Fruit fly (Drosophila melanogaster) whole organism, embryonic: Measurements from ENCODE around the gene BORCS5.

ENCODE experiments used
- Atf3 ChIP-seq: fragments of 200-800 bp; sonication (Bioruptor generic); optimal IDR thresholded peaks from 3 replicates; lab custom pipeline; 2016; ENCODE audit warnings: missing biosample characterization, missing genetic modification characterization
- Atf6 ChIP-seq: fragments of 200-800 bp; sonication (Bioruptor generic); IDR thresholded peaks from 2 replicates; pipeline ENCODE4 v1.3.6; 2022; ENCODE audit warnings: missing biosample characterization, missing genetic modification characterization
- BEAF-32 ChIP-seq: fragments of 200-800 bp; sonication (Bioruptor generic); optimal IDR thresholded peaks from 3 replicates; lab custom pipeline; 2017; ENCODE audit warnings: missing biosample characterization, missing genetic modification characterization, mild to moderate bottlenecking, moderate library complexity, missing genetic modification reagents
- CG10267 ChIP-seq: fragments of 200-800 bp; sonication (Bioruptor generic); optimal IDR thresholded peaks from 2 replicates; lab custom pipeline; 2018; ENCODE audit warnings: missing biosample characterization, mild to moderate bottlenecking, missing genetic modification characterization, moderate library complexity
- CG10565 ChIP-seq: fragments of 200-800 bp; sonication (Bioruptor generic); optimal IDR thresholded peaks from 3 replicates; lab custom pipeline; 2016; ENCODE audit warnings: missing biosample characterization, mild to moderate bottlenecking, missing genetic modification characterization
- CG10959 ChIP-seq: fragments of 200-800 bp; sonication (Bioruptor generic); IDR thresholded peaks from 2 replicates; pipeline ENCODE4 v1.3.6; 2022; ENCODE audit warnings: missing biosample characterization, missing genetic modification characterization
- CG13296 ChIP-seq: fragments of 200-800 bp; sonication (Bioruptor generic); optimal IDR thresholded peaks from 3 replicates; lab custom pipeline; 2018; ENCODE audit warnings: missing biosample characterization, mild to moderate bottlenecking, missing genetic modification characterization
- CG1529 ChIP-seq: fragments of 200-800 bp; sonication (Bioruptor generic); optimal IDR thresholded peaks from 3 replicates; lab custom pipeline; 2018; ENCODE audit warnings: missing biosample characterization, missing genetic modification characterization
- CG16863 ChIP-seq: fragments of 200-800 bp; sonication (Bioruptor generic); optimal IDR thresholded peaks from 3 replicates; lab custom pipeline; 2016; ENCODE audit warnings: missing biosample characterization, missing genetic modification characterization
- CG17568 ChIP-seq: fragments of 200-800 bp; sonication (Bioruptor generic); optimal IDR thresholded peaks from 2 replicates; lab custom pipeline; 2018; ENCODE audit warnings: missing biosample characterization, mild to moderate bottlenecking, missing genetic modification characterization, moderate library complexity
- CG18011 ChIP-seq: fragments of 200-800 bp; sonication (Bioruptor generic); optimal IDR thresholded peaks from 2 replicates; lab custom pipeline; 2017; ENCODE audit warnings: missing biosample characterization, missing genetic modification characterization, mild to moderate bottlenecking, moderate library complexity, missing genotype
- CG1832 ChIP-seq: fragments of 200-800 bp; sonication (Bioruptor generic); optimal IDR thresholded peaks from 2 replicates; lab custom pipeline; 2017; ENCODE audit warnings: missing biosample characterization, mild to moderate bottlenecking, missing genetic modification characterization, inconsistent platforms
- CG18476 ChIP-seq: fragments of 200-800 bp; sonication (Bioruptor generic); optimal IDR thresholded peaks from 2 replicates; lab custom pipeline; 2016; ENCODE audit warnings: missing biosample characterization, mild to moderate bottlenecking, missing genetic modification characterization
- CG2116 ChIP-seq: fragments of 200-800 bp; sonication (Bioruptor generic); optimal IDR thresholded peaks from 3 replicates; lab custom pipeline; 2018; ENCODE audit warnings: missing biosample characterization, mild to moderate bottlenecking, missing genetic modification characterization
- CG3838 ChIP-seq: fragments of 200-800 bp; sonication (Bioruptor generic); optimal IDR thresholded peaks from 3 replicates; lab custom pipeline; 2016; ENCODE audit warnings: missing biosample characterization, missing genetic modification characterization
- CG5245 ChIP-seq: fragments of 200-800 bp; sonication (Bioruptor generic); optimal IDR thresholded peaks from 3 replicates; lab custom pipeline; 2016; ENCODE audit warnings: missing biosample characterization, missing genetic modification characterization
- CG7357 ChIP-seq: fragments of 200-800 bp; sonication (Bioruptor generic); IDR thresholded peaks from 3 replicates; pipeline ENCODE4 v1.3.6; 2022; ENCODE audit warnings: missing biosample characterization, missing genetic modification characterization
- CG7987 ChIP-seq: fragments of 200-800 bp; sonication (Bioruptor generic); optimal IDR thresholded peaks from 2 replicates; lab custom pipeline; 2018; ENCODE audit warnings: missing biosample characterization, mild to moderate bottlenecking, missing genetic modification characterization, moderate library complexity
- CG8089 ChIP-seq: fragments of 200-800 bp; sonication (Bioruptor generic); optimal IDR thresholded peaks from 3 replicates; lab custom pipeline; 2016; ENCODE audit warnings: missing biosample characterization, missing genetic modification characterization
- CG9215 ChIP-seq: fragments of 200-800 bp; sonication (Bioruptor generic); IDR thresholded peaks from 2 replicates; pipeline ENCODE4 v1.3.6; 2022; ENCODE audit warnings: missing biosample characterization, missing genetic modification characterization
- Drgx ChIP-seq: fragments of 200-800 bp; sonication (Bioruptor generic); IDR thresholded peaks from 2 replicates; pipeline ENCODE4 v1.3.6; 2022; ENCODE audit warnings: missing biosample characterization, missing genetic modification characterization
- Gsc ChIP-seq: fragments of 200-800 bp; sonication (Bioruptor generic); IDR thresholded peaks from 2 replicates; pipeline ENCODE4 v1.3.6; 2022; ENCODE audit warnings: missing biosample characterization, missing genetic modification characterization
- HHEX ChIP-seq: fragments of 200-800 bp; sonication (Bioruptor generic); optimal IDR thresholded peaks from 3 replicates; lab custom pipeline; 2017; ENCODE audit warnings: missing biosample characterization, mild to moderate bottlenecking, missing genetic modification characterization, missing genetic modification reagents
- Hmr ChIP-seq: fragments of 200-800 bp; sonication (Bioruptor generic); optimal IDR thresholded peaks from 3 replicates; lab custom pipeline; 2017; ENCODE audit warnings: mild to moderate bottlenecking, missing biosample characterization, missing genetic modification reagents, missing genetic modification characterization
- Hmx ChIP-seq: fragments of 200-800 bp; sonication (Bioruptor generic); optimal IDR thresholded peaks from 2 replicates; lab custom pipeline; 2016; ENCODE audit warnings: missing biosample characterization, missing genetic modification characterization
- Hr78 ChIP-seq, 2 experiments: fragments of 200-800 bp in 1 of 2; fragments of >200 bp in 1 of 2; sonication (Bioruptor generic) in 1 of 2; optimal IDR thresholded peaks; 2 replicates each; lab custom pipeline; 2017 to 2019; ENCODE audit warnings: missing biosample characterization in 2 of 2, missing genetic modification characterization in 2 of 2, mild to moderate bottlenecking in 1 of 2, moderate library complexity in 1 of 2
- Lim3 ChIP-seq: fragments of 200-800 bp; sonication (Bioruptor generic); IDR thresholded peaks from 2 replicates; pipeline ENCODE4 v1.3.6; 2022; ENCODE audit warnings: missing biosample characterization, missing genetic modification characterization
- Max ChIP-seq: fragments of 200-800 bp; sonication (Bioruptor generic); optimal IDR thresholded peaks from 2 replicates; lab custom pipeline; 2016; ENCODE audit warnings: missing biosample characterization, mild to moderate bottlenecking, missing genetic modification characterization
- NC2α ChIP-seq: fragments of 200-800 bp; sonication (Bioruptor generic); optimal IDR thresholded peaks from 2 replicates; lab custom pipeline; 2016; ENCODE audit warnings: missing biosample characterization, missing genetic modification characterization
- NK7.1 ChIP-seq: fragments of 200-800 bp; sonication (Bioruptor generic); optimal IDR thresholded peaks from 3 replicates; lab custom pipeline; 2016; ENCODE audit warnings: missing biosample characterization, missing genetic modification characterization
- Pdp1 ChIP-seq, 2 experiments: fragments of 200-800 bp; sonication (Bioruptor generic); optimal IDR thresholded peaks; 3 replicates each; lab custom pipeline; 2016; ENCODE audit warnings: missing biosample characterization in 2 of 2, missing genetic modification characterization in 2 of 2, mild to moderate bottlenecking in 1 of 2, moderate library complexity in 1 of 2
- Ptx1 ChIP-seq: fragments of 200-800 bp; sonication (Bioruptor generic); IDR thresholded peaks from 2 replicates; pipeline ENCODE4 v1.3.6; 2022; ENCODE audit warnings: missing biosample characterization, missing genetic modification characterization
- Rfx ChIP-seq: fragments of 200-800 bp; sonication (Bioruptor generic); IDR thresholded peaks from 2 replicates; pipeline ENCODE4 v1.3.6; 2022; ENCODE audit warnings: missing biosample characterization, missing genetic modification characterization
- Scr ChIP-seq: fragments of 200-800 bp; sonication (Bioruptor generic); IDR thresholded peaks from 2 replicates; pipeline ENCODE4 v1.3.6; 2022; ENCODE audit warnings: missing biosample characterization, missing genetic modification characterization; ENCODE audit not compliant: partially characterized antibody
- TFAM ChIP-seq: fragments of 200-800 bp; sonication (Bioruptor generic); optimal IDR thresholded peaks from 2 replicates; lab custom pipeline; 2017; ENCODE audit warnings: missing biosample characterization, missing genetic modification characterization, inconsistent platforms
- chif ChIP-seq, 2 experiments: fragments of 200-800 bp; sonication (Bioruptor generic); optimal IDR thresholded peaks; 3 replicates each; lab custom pipeline; 2016; ENCODE audit warnings: missing biosample characterization in 2 of 2, missing genetic modification characterization in 2 of 2
- dati ChIP-seq: fragments of 200-800 bp; sonication (Bioruptor generic); IDR thresholded peaks from 2 replicates; pipeline ENCODE4 v1.3.6; 2022; ENCODE audit warnings: missing biosample characterization, missing genetic modification characterization
- dmrt11E ChIP-seq: fragments of 200-800 bp; sonication (Bioruptor generic); optimal IDR thresholded peaks from 3 replicates; lab custom pipeline; 2018; ENCODE audit warnings: missing biosample characterization, mild to moderate bottlenecking, missing genetic modification characterization, moderate library complexity
- inv ChIP-seq: fragments of 200-800 bp; sonication (Bioruptor generic); IDR thresholded peaks from 2 replicates; pipeline ENCODE4 v1.3.6; 2022; ENCODE audit warnings: missing biosample characterization, missing genetic modification characterization; ENCODE audit not compliant: partially characterized antibody
- kah ChIP-seq: fragments of 200-800 bp; sonication (Bioruptor generic); optimal IDR thresholded peaks from 2 replicates; lab custom pipeline; 2018; ENCODE audit warnings: missing biosample characterization, mild to moderate bottlenecking, missing genetic modification characterization
- kni ChIP-seq: fragments of 200-800 bp; sonication (Bioruptor generic); optimal IDR thresholded peaks from 3 replicates; lab custom pipeline; 2017; ENCODE audit warnings: mild to moderate bottlenecking, missing biosample characterization, missing genetic modification reagents, missing genetic modification characterization
- lab ChIP-seq: fragments of 200-800 bp; sonication (Bioruptor generic); optimal IDR thresholded peaks from 3 replicates; lab custom pipeline; 2017; ENCODE audit warnings: missing biosample characterization, missing genetic modification characterization, mild to moderate bottlenecking, moderate library complexity, missing genetic modification reagents
- nerfin-2 ChIP-seq: fragments of 200-800 bp; sonication (Bioruptor generic); IDR thresholded peaks from 2 replicates; pipeline ENCODE4 v1.3.6; 2022; ENCODE audit warnings: missing biosample characterization, missing genetic modification characterization; ENCODE audit not compliant: partially characterized antibody
- pho ChIP-seq: fragments of 200-800 bp; sonication (Bioruptor generic); optimal IDR thresholded peaks from 2 replicates; lab custom pipeline; 2016; ENCODE audit warnings: missing biosample characterization, missing genetic modification characterization
- pnt ChIP-seq: fragments of 200-800 bp; sonication (Bioruptor generic); optimal IDR thresholded peaks from 3 replicates; lab custom pipeline; 2016; ENCODE audit warnings: missing biosample characterization, missing genetic modification characterization
- prd ChIP-seq, 3 experiments: fragments of >200 bp in 2 of 3; fragments of 200-800 bp in 1 of 3; sonication (Bioruptor generic) in 1 of 3; optimal IDR thresholded peaks in 2 of 3; IDR thresholded peaks in 1 of 3; 2 replicates in 2 of 3; 3 replicates in 1 of 3; pipeline versions ENCODE4 v1.3.6 to Lab custom; 2017 to 2022; ENCODE audit warnings: missing biosample characterization in 1 of 3, missing genetic modification characterization in 1 of 3
- ranshi ChIP-seq: fragments of 200-800 bp; sonication (Bioruptor generic); IDR thresholded peaks from 2 replicates; pipeline ENCODE4 v1.3.6; 2022; ENCODE audit warnings: missing biosample characterization, missing genetic modification characterization
- sens ChIP-seq: fragments of 200-800 bp; sonication (Bioruptor generic); peaks from one replicate; lab custom pipeline; 2016; ENCODE audit warnings: missing biosample characterization, missing genetic modification characterization
- vvl ChIP-seq: fragments of 200-800 bp; sonication (Bioruptor generic); IDR thresholded peaks from 2 replicates; pipeline ENCODE4 v1.3.6; 2022; ENCODE audit warnings: missing biosample characterization, missing genetic modification characterization
- wdn ChIP-seq: fragments of 200-800 bp; sonication (Bioruptor generic); IDR thresholded peaks from 2 replicates; pipeline ENCODE4 v1.3.6; 2022; ENCODE audit warnings: missing biosample characterization, missing genetic modification characterization

BORCS5 gene

DNA sequence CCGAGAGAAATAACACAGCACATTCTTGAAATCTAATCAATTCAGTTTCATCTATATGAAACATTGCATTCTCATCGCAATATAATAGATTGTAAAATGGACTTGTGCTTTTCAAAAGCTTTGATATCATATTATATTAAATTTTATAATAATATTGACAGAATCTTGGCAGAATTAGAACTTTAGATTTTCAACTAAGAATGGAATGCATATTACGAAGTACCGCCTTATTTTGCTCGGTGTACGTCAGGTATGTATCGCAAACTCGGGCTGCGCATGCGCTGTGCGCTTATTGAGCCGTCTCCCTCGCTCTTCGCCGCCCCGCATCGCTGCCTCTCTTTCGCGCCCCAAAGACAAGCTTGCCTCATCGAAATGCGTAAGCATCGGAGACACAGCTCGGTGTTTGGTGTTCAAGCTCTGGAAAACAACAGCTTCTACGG lies 42.6 kb upstream of the BORCS5 start (continued):
- no peak for TF ChIP-seq BEAF-32
- peak; percentile 89 for TF ChIP-seq vvl (GFP tag; lab: Robert Waterston, UW)
- TF ChIP-seq CG1832 (GFP tag; lab: Kevin White, UChicago): peak; percentile 79
- peak; percentile 32 for TF ChIP-seq Max (GFP tag; lab: Kevin White, UChicago)
- TF ChIP-seq CG16863 (GFP tag; lab: Kevin White, UChicago): no peak
- TF ChIP-seq NK7.1: no peak
- no peak for TF ChIP-seq Atf3 (GFP tag; lab: Kevin White, UChicago)
- TF ChIP-seq nerfin-2 (GFP tag; lab: Robert Waterston, UW): no peak
- TF ChIP-seq dati (GFP tag; lab: Robert Waterston, UW): no peak
- no peak for TF ChIP-seq Pdp1 (GFP tag; optimal IDR thresholded peaks at IDR 0.05; lab: Kevin White, UChicago)
- peak; percentile 87 for TF ChIP-seq Hmr (GFP tag; lab: Kevin White, UChicago)
- TF ChIP-seq kni (GFP tag; lab: Kevin White, UChicago): peak; percentile 92
- TF ChIP-seq TFAM: peak; percentile 2
- peak; percentile 8 for TF ChIP-seq NC2α (GFP tag; lab: Kevin White, UChicago)
- peak; percentile 61 for TF ChIP-seq Gsc
- TF ChIP-seq kah (GFP tag; lab: Kevin White, UChicago): peak; percentile 79
- peak; percentile 96 for TF ChIP-seq dmrt11E
- no peak for TF ChIP-seq pho
- TF ChIP-seq Ptx1 (GFP tag; lab: Robert Waterston, UW): peak; percentile 90
- TF ChIP-seq CG9215: peak; percentile 84
- no peak for TF ChIP-seq wdn
- peak; percentile 75 for TF ChIP-seq CG17568 (GFP tag; lab: Kevin White, UChicago)
- TF ChIP-seq chif (GFP tag; optimal IDR thresholded peaks at IDR 0.05; lab: Kevin White, UChicago): peak in 1 of 2 experiments; percentile 3
- TF ChIP-seq inv: no peak
- no peak for TF ChIP-seq prd (optimal IDR thresholded peaks at IDR 0.05; lab: Kevin White, UChicago)
- TF ChIP-seq prd (GFP tag; IDR thresholded peaks at IDR 0.05; lab: Robert Waterston, UW): peak; percentile 91
- peak; percentile 86 for TF ChIP-seq HHEX (GFP tag; lab: Kevin White, UChicago)
- TF ChIP-seq Lim3 (GFP tag; lab: Robert Waterston, UW): peak; percentile 56; the same call in 1 of the 2 replicates
- peak; percentile 85 for TF ChIP-seq Drgx (GFP tag; lab: Robert Waterston, UW)
- peak; percentile 54 for TF ChIP-seq CG18476 (GFP tag; lab: Kevin White, UChicago)
- TF ChIP-seq CG10565 (GFP tag; lab: Kevin White, UChicago): no peak
- TF ChIP-seq Scr (GFP tag; lab: Robert Waterston, UW): no peak
- peak; percentile 83 for TF ChIP-seq Atf6 (GFP tag; lab: Robert Waterston, UW)
- peak; percentile 75 for TF ChIP-seq ranshi (GFP tag; lab: Robert Waterston, UW)
- TF ChIP-seq Rfx (GFP tag; lab: Robert Waterston, UW): peak; percentile 88
- TF ChIP-seq CG7357 (GFP tag; lab: Robert Waterston, UW): peak; percentile 87
- no peak for TF ChIP-seq CG8089 (GFP tag; lab: Kevin White, UChicago)
- peak in 1 of 2 experiments; percentile 79 for TF ChIP-seq Hr78 (GFP tag; optimal IDR thresholded peaks at IDR 0.05; lab: Kevin White, UChicago)
- no peak for TF ChIP-seq CG3838
- TF ChIP-seq CG10267 (tag; lab: Kevin White, UChicago): peak; percentile 87
- TF ChIP-seq CG7987 (GFP tag; lab: Kevin White, UChicago): peak; percentile 61
- peak; percentile 11 for TF ChIP-seq CG5245 (GFP tag; lab: Kevin White, UChicago)
- peak; percentile 78 for TF ChIP-seq CG1529 (GFP tag; lab: Kevin White, UChicago)
- peak; percentile 88 for TF ChIP-seq lab (GFP tag; lab: Kevin White, UChicago)
- peak; percentile 73 for TF ChIP-seq CG10959 (GFP tag; lab: Robert Waterston, UW)
- no peak for TF ChIP-seq Hmx
- peak; percentile 16 for TF ChIP-seq pnt
- peak; percentile 41 for TF ChIP-seq CG2116 (GFP tag; lab: Kevin White, UChicago)
- peak; percentile 93 for TF ChIP-seq CG13296 (GFP tag; lab: Kevin White, UChicago)
- TF ChIP-seq CG18011 (GFP tag; lab: Kevin White, UChicago): peak; percentile 9
- TF ChIP-seq sens (GFP tag; lab: Kevin White, UChicago): peak; percentile 85
